Worm (Caenorhabditis elegans) whole organism, early embryonic: ENCODE results near the gene srh-61.

Source experiments
- B0310.2 ChIP-seq: sonication (generic microtip); optimal IDR thresholded peaks from 2 replicates; lab custom pipeline; 2016; ENCODE audit warnings: mild to moderate bottlenecking, missing genetic modification characterization, missing compliant biosample characterization
- F13C5.2 ChIP-seq: sonication (generic microtip); optimal IDR thresholded peaks from 2 replicates; lab custom pipeline; 2017; ENCODE audit warnings: mild to moderate bottlenecking, missing genetic modification characterization, inconsistent platforms, missing compliant biosample characterization
- aly-1 ChIP-seq: sonication (generic microtip); optimal IDR thresholded peaks from 2 replicates; lab custom pipeline; 2016; ENCODE audit warnings: missing genetic modification characterization, missing compliant biosample characterization
- ama-1 ChIP-seq: fragments of 150-350 bp; optimal IDR thresholded peaks from 2 replicates; lab custom pipeline; 2014
- ceh-13 ChIP-seq: fragments of 200-800 bp; sonication (Bioruptor generic); optimal IDR thresholded peaks from 2 replicates; lab custom pipeline; 2018; ENCODE audit warnings: mild to moderate bottlenecking, missing genetic modification characterization, missing compliant biosample characterization
- ceh-36 ChIP-seq: sonication (generic microtip); optimal IDR thresholded peaks from 2 replicates; lab custom pipeline; 2016; ENCODE audit warnings: missing genetic modification characterization, inconsistent platforms, missing compliant biosample characterization
- ets-7 ChIP-seq: sonication (generic microtip); optimal IDR thresholded peaks from 2 replicates; lab custom pipeline; 2016; ENCODE audit warnings: missing genotype, missing genetic modification characterization, missing compliant biosample characterization
- flt-1 ChIP-seq: fragments of 200-800 bp; sonication (Bioruptor generic); IDR thresholded peaks from 2 replicates; pipeline ENCODE4 v1.3.6; 2022; ENCODE audit warnings: missing genetic modification characterization, missing compliant biosample characterization
- hmbx-1 ChIP-seq: sonication (generic microtip); optimal IDR thresholded peaks from 2 replicates; lab custom pipeline; 2016; ENCODE audit warnings: mild to moderate bottlenecking, missing genetic modification characterization, missing compliant biosample characterization
- hmg-4 ChIP-seq: fragments of 200-800 bp; sonication (Bioruptor generic); optimal IDR thresholded peaks from 2 replicates; lab custom pipeline; 2018; ENCODE audit warnings: mild to moderate bottlenecking, missing genetic modification characterization, missing compliant biosample characterization
- pes-1 ChIP-seq: fragments of 200-800 bp; sonication (Bioruptor generic); IDR thresholded peaks from 2 replicates; pipeline ENCODE4 v1.3.6; 2022; ENCODE audit warnings: missing genetic modification reagents, missing genetic modification characterization, missing compliant biosample characterization
- scrt-1 ChIP-seq: fragments of 200-800 bp; sonication (Bioruptor generic); IDR thresholded peaks from 2 replicates; pipeline ENCODE4 v1.3.6; 2022; ENCODE audit warnings: missing genetic modification characterization, missing compliant biosample characterization
- sea-1 ChIP-seq: fragments of 200-800 bp; sonication (Bioruptor generic); conservative IDR thresholded peaks from 2 replicates; pipeline ENCODE4 v1.3.6; 2022; ENCODE audit warnings: missing genetic modification characterization, missing compliant biosample characterization
- tbx-11 ChIP-seq: fragments of 200-800 bp; sonication (Bioruptor generic); IDR thresholded peaks from 2 replicates; pipeline ENCODE4 v1.3.6; 2022; ENCODE audit warnings: missing genetic modification characterization, missing compliant biosample characterization
- tra-4 ChIP-seq: sonication (generic microtip); optimal IDR thresholded peaks from 2 replicates; lab custom pipeline; 2017; ENCODE audit warnings: missing genetic modification characterization, missing compliant biosample characterization

The srh-61 gene

ce11 chrII:12471138-12471855 lies 44.9 kb downstream of the srh-61 start, which contains the start of the genes F15A4.5 and phat-8:
TSS of gene F15A4.5 (minus strand) at chrII:12471238.
TSS of gene phat-8 (plus strand) at chrII:12471805.
- TF ChIP-seq aly-1 (no peak), sea-1 (GFP tag; lab: Robert Waterston, UW) (no peak), ceh-36 (tag; lab: Kevin White, UChicago) (no peak), scrt-1 (no peak), flt-1 (GFP tag; lab: Robert Waterston, UW) (no peak), tra-4 (tag; lab: Kevin White, UChicago) (no peak), hmg-4 (GFP tag; lab: Kevin White, UChicago) (no peak), ceh-13 (no peak)

DNA sequence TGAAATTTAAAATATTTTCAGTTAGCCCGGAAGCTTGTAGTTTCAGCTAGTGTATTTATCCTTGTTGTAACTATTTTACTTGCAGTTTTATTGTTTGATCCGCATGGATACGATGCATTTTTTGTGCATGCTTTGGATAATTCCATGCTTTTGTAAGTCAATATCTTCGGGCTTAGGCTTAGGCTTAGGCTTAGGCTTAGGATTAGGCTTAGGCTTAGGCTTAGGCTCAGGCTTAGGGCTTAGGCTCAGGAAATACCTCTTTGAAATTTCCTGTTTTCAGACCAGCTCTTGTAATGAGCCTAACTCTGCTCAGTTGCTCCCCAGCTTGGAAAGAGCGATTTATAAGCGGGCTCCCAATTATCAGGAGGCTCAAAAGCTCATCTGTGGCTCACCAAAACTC lies 49.2 kb downstream of the srh-61 start, which contains the start of gene srg-16:
srg-16 (plus strand) TSS at position 87 of the 400 bp plus-strand sequence.
- TF ChIP-seq aly-1 (no peak), ceh-36 (tag; lab: Kevin White, UChicago) (peak; percentile 63)

- TF ChIP-seq tbx-11 (GFP tag; lab: Robert Waterston, UW) (no peak), pes-1 (GFP tag; lab: Robert Waterston, UW) (no peak), ceh-13 (no peak), scrt-1 (no peak), ets-7 (tag; lab: Kevin White, UChicago) (no peak), B0310.2 (no peak), ceh-36 (tag; lab: Kevin White, UChicago) (no peak), hmbx-1 (tag; lab: Kevin White, UChicago) (no peak), ama-1 (lab: Kevin White, UChicago) (no peak), F13C5.2 (tag; lab: Kevin White, UChicago) (no peak)
Measured at ce11 chrII:12465557-12465956, 50.7 kb downstream of the srh-61 start, which contains the start of gene sre-37. TSS of gene sre-37 (plus strand) at chrII:12465857.
